Worm (Caenorhabditis elegans) whole organism, late embryonic: Measurements from ENCODE around the gene F35G2.3.

Source experiments
- F13H6.1 ChIP-seq: sonication (generic microtip); optimal IDR thresholded peaks from 2 replicates; lab custom pipeline; 2016; ENCODE audit warnings: missing genetic modification characterization, missing compliant biosample characterization
- T23F11.4 ChIP-seq: fragments of 200-800 bp; sonication (Bioruptor generic); optimal IDR thresholded peaks from 2 replicates; lab custom pipeline; 2018; ENCODE audit warnings: mild to moderate bottlenecking, missing genetic modification characterization, missing compliant biosample characterization
- ahr-1 ChIP-seq: sonication (generic microtip); optimal IDR thresholded peaks from 2 replicates; lab custom pipeline; 2016; ENCODE audit warnings: missing genetic modification characterization, missing compliant biosample characterization
- ama-1 ChIP-seq: fragments of 150-350 bp; optimal IDR thresholded peaks from 2 replicates; lab custom pipeline; 2014
- ceh-14 ChIP-seq: sonication (generic microtip); optimal IDR thresholded peaks from 2 replicates; lab custom pipeline; 2016; ENCODE audit warnings: missing genotype, missing genetic modification characterization, missing compliant biosample characterization
- ceh-24 ChIP-seq: sonication (generic microtip); optimal IDR thresholded peaks from 2 replicates; lab custom pipeline; 2016; ENCODE audit warnings: mild to moderate bottlenecking, missing genetic modification characterization, missing compliant biosample characterization
- ceh-45 ChIP-seq: fragments of 200-800 bp; sonication (Bioruptor generic); IDR thresholded peaks from 2 replicates; pipeline ENCODE4 v1.3.6; 2022; ENCODE audit warnings: missing genetic modification reagents, missing genetic modification characterization, missing compliant biosample characterization
- dmd-4 ChIP-seq: sonication (generic microtip); optimal IDR thresholded peaks from 2 replicates; lab custom pipeline; 2016; ENCODE audit warnings: borderline replicate concordance, missing genetic modification characterization, missing compliant biosample characterization
- elt-2 ChIP-seq: sonication (generic microtip); optimal IDR thresholded peaks from 2 replicates; lab custom pipeline; 2016; ENCODE audit warnings: missing genetic modification reagents, missing genetic modification characterization, missing compliant biosample characterization
- mec-3 ChIP-seq: sonication (generic microtip); optimal IDR thresholded peaks from 2 replicates; lab custom pipeline; 2016; ENCODE audit warnings: borderline replicate concordance, missing genetic modification characterization, missing compliant biosample characterization
- pag-3 ChIP-seq: sonication (generic microtip); optimal IDR thresholded peaks from 2 replicates; lab custom pipeline; 2016; ENCODE audit warnings: missing compliant biosample characterization, missing genetic modification characterization, borderline replicate concordance
- pha-4 ChIP-seq: fragments of 150-350 bp; optimal IDR thresholded peaks from 2 replicates; lab custom pipeline; 2018; ENCODE audit warnings: missing biosample characterization, missing genetic modification reagents, missing genetic modification characterization

- no peak for TF ChIP-seq F13H6.1
- TF ChIP-seq pag-3 (tag; lab: Kevin White, UChicago), result no peak
- TF ChIP-seq ahr-1 (tag; lab: Kevin White, UChicago), result no peak
- TF ChIP-seq ama-1 (lab: Kevin White, UChicago), result no peak
- TF ChIP-seq elt-2 (tag; lab: Kevin White, UChicago), result no peak
- TF ChIP-seq mec-3 (tag; lab: Kevin White, UChicago), result no peak
- no peak for TF ChIP-seq ceh-14 (tag; lab: Kevin White, UChicago)
- TF ChIP-seq ceh-24 (tag; lab: Kevin White, UChicago), result no peak
- TF ChIP-seq pha-4 (tag; lab: Kevin White, UChicago), result no peak
- TF ChIP-seq ceh-45 (GFP tag; lab: Robert Waterston, UW), result no peak
- TF ChIP-seq dmd-4, result no peak
- no peak for TF ChIP-seq T23F11.4
Observed at ce11 chrIV:12208984-12209676, at the start of gene F35G2.3, which contains the start of gene marb-1.
